Fruit fly (Drosophila melanogaster) whole organism, wandering third instar larva: ENCODE measurements around the gene mRpS18A.
A peak's percentile ranks its signal among the peaks of the same experiment; 100 is the strongest.

Experiments used
- Abd-B ChIP-seq: fragments of >200 bp; optimal IDR thresholded peaks from 2 replicates; lab custom pipeline; 2017; ENCODE audit warnings: missing biosample characterization, missing genetic modification characterization
- CG32264 ChIP-seq: fragments of 200-800 bp; sonication (Bioruptor generic); optimal IDR thresholded peaks from 2 replicates; lab custom pipeline; 2016; ENCODE audit warnings: missing biosample characterization, missing genetic modification characterization
- CG9705 ChIP-seq: fragments of 200-800 bp; sonication (Bioruptor generic); optimal IDR thresholded peaks from 2 replicates; lab custom pipeline; 2018; ENCODE audit warnings: missing biosample characterization, mild to moderate bottlenecking, missing genetic modification characterization
- CrebA ChIP-seq: fragments of 200-800 bp; sonication (Bioruptor generic); optimal IDR thresholded peaks from 2 replicates; lab custom pipeline; 2016; ENCODE audit warnings: missing biosample characterization, mild to moderate bottlenecking, missing genetic modification characterization, borderline replicate concordance
- Dfd ChIP-seq: fragments of >200 bp; optimal IDR thresholded peaks from 2 replicates; lab custom pipeline; 2017; ENCODE audit warnings: missing biosample characterization, missing genetic modification characterization
- Dif ChIP-seq: fragments of 200-275, 200-300 bp; sonication (Bioruptor generic); optimal IDR thresholded peaks from 2 replicates; lab custom pipeline; 2018; ENCODE audit warnings: missing biosample characterization, missing genetic modification characterization; ENCODE audit not compliant: partially characterized antibody
- GATAd ChIP-seq: sonication (Bioruptor generic); optimal IDR thresholded peaks from 2 replicates; lab custom pipeline; 2016; ENCODE audit warnings: missing biosample characterization, missing genetic modification characterization
- HLH106 ChIP-seq: fragments of 200-800 bp; optimal IDR thresholded peaks from 3 replicates; lab custom pipeline; 2019; ENCODE audit warnings: missing biosample characterization, mild to moderate bottlenecking, missing genetic modification characterization, moderate library complexity
- Hnf4 ChIP-seq: fragments of 200-800 bp; sonication (Bioruptor generic); optimal IDR thresholded peaks from 2 replicates; lab custom pipeline; 2016; ENCODE audit warnings: missing biosample characterization, mild to moderate bottlenecking, missing genetic modification characterization
- Hr78 ChIP-seq: fragments of >200 bp; optimal IDR thresholded peaks from 2 replicates; lab custom pipeline; 2017; ENCODE audit warnings: missing biosample characterization, missing genetic modification characterization
- Hr83 ChIP-seq: fragments of 200-300 bp; sonication (Bioruptor generic); optimal IDR thresholded peaks from 2 replicates; lab custom pipeline; 2016; ENCODE audit warnings: missing biosample characterization, mild to moderate bottlenecking, missing genetic modification characterization, moderate library complexity; ENCODE audit not compliant: poor library complexity, severe bottlenecking
- Jra ChIP-seq: sonication (Bioruptor generic); optimal IDR thresholded peaks from 2 replicates; lab custom pipeline; 2016; ENCODE audit warnings: missing biosample characterization, missing genetic modification characterization
- Mio ChIP-seq: sonication (Bioruptor generic); optimal IDR thresholded peaks from 2 replicates; lab custom pipeline; 2016; ENCODE audit warnings: missing biosample characterization, missing genetic modification characterization
- Myc ChIP-seq: fragments of >200 bp; optimal IDR thresholded peaks from 2 replicates; lab custom pipeline; 2017
- N ChIP-seq: fragments of >200 bp; optimal IDR thresholded peaks from 2 replicates; lab custom pipeline; 2018; ENCODE audit warnings: missing biosample characterization, missing external identifiers, missing genetic modification characterization
- OdsH ChIP-seq: fragments of 200-800 bp; sonication (Bioruptor generic); optimal IDR thresholded peaks from 2 replicates; lab custom pipeline; 2016; ENCODE audit warnings: missing biosample characterization, mild to moderate bottlenecking, missing genetic modification characterization
- Rel ChIP-seq, 2 experiments: fragments of 200-800 bp; sonication (Bioruptor generic) in 1 of 2; optimal IDR thresholded peaks; 2 replicates in 1 of 2; 3 replicates in 1 of 2; lab custom pipeline; 2016 to 2019; ENCODE audit warnings: mild to moderate bottlenecking in 2 of 2, missing biosample characterization in 2 of 2, missing genetic modification characterization in 2 of 2, moderate library complexity in 1 of 2
- Sp1 ChIP-seq: fragments of 200-800 bp; sonication (Bioruptor generic); optimal IDR thresholded peaks from 3 replicates; lab custom pipeline; 2019; ENCODE audit warnings: missing biosample characterization, mild to moderate bottlenecking, missing genetic modification characterization, moderate library complexity
- br ChIP-seq: fragments of 200-800 bp; sonication (Bioruptor generic); optimal IDR thresholded peaks from 2 replicates; lab custom pipeline; 2016; ENCODE audit warnings: missing biosample characterization, missing genetic modification characterization
- brk ChIP-seq: fragments of 200-800 bp; sonication (Bioruptor generic); optimal IDR thresholded peaks from 2 replicates; lab custom pipeline; 2016; ENCODE audit warnings: missing biosample characterization, mild to moderate bottlenecking, missing genetic modification characterization
- dl ChIP-seq, 2 experiments: fragments of 175-275, 200-275 bp in 1 of 2; fragments of 200-275 bp in 1 of 2; sonication (Bioruptor generic); optimal IDR thresholded peaks; lab custom pipeline; 2018; ENCODE audit warnings: mild to moderate bottlenecking in 2 of 2, missing biosample characterization in 2 of 2, missing genetic modification characterization in 2 of 2, moderate library complexity in 2 of 2; ENCODE audit not compliant: partially characterized antibody in 2 of 2, insufficient read depth in 1 of 2
- dmrt93B ChIP-seq: fragments of 200-800 bp; sonication (Bioruptor generic); optimal IDR thresholded peaks from 2 replicates; lab custom pipeline; 2018; ENCODE audit warnings: missing biosample characterization, mild to moderate bottlenecking, missing genetic modification characterization
- dsf ChIP-seq: sonication (Bioruptor generic); optimal IDR thresholded peaks from 2 replicates; lab custom pipeline; 2016; ENCODE audit warnings: missing biosample characterization, missing genetic modification characterization, borderline replicate concordance
- ey ChIP-seq: fragments of 200-800 bp; sonication (Bioruptor generic); optimal IDR thresholded peaks from 2 replicates; lab custom pipeline; 2016; ENCODE audit warnings: missing biosample characterization, missing genetic modification characterization
- foxo ChIP-seq, 2 experiments: fragments of 200-800 bp; sonication (Bioruptor generic); optimal IDR thresholded peaks; 2 replicates in 1 of 2; 3 replicates in 1 of 2; lab custom pipeline; 2016 to 2017; ENCODE audit warnings: missing biosample characterization in 2 of 2, missing genetic modification characterization in 2 of 2
- fru ChIP-seq: fragments of 200-800 bp; sonication (Bioruptor generic); optimal IDR thresholded peaks from 3 replicates; lab custom pipeline; 2016; ENCODE audit warnings: missing biosample characterization, mild to moderate bottlenecking, missing genetic modification characterization
- h ChIP-seq: fragments of 200-800 bp; sonication (Bioruptor generic); optimal IDR thresholded peaks from 3 replicates; lab custom pipeline; 2016; ENCODE audit warnings: missing biosample characterization, mild to moderate bottlenecking, missing genetic modification characterization
- jim ChIP-seq: fragments of 175-275, 200-325 bp; sonication (Bioruptor generic); optimal IDR thresholded peaks from 2 replicates; lab custom pipeline; 2016; ENCODE audit warnings: missing biosample characterization, mild to moderate bottlenecking, missing genetic modification characterization
- lola ChIP-seq: fragments of >200 bp; optimal IDR thresholded peaks from 2 replicates; lab custom pipeline; 2017; ENCODE audit warnings: missing biosample characterization, missing genetic modification characterization
- pan ChIP-seq: fragments of >200 bp; optimal IDR thresholded peaks from 2 replicates; lab custom pipeline; 2017
- psq ChIP-seq: fragments of 200-800 bp; sonication (Bioruptor generic); optimal IDR thresholded peaks from 3 replicates; lab custom pipeline; 2017; ENCODE audit warnings: missing biosample characterization, mild to moderate bottlenecking, missing genetic modification characterization, moderate library complexity
- rgr ChIP-seq: fragments of 200-800 bp; sonication (Bioruptor generic); optimal IDR thresholded peaks from 3 replicates; lab custom pipeline; 2016; ENCODE audit warnings: missing biosample characterization, mild to moderate bottlenecking, missing genetic modification characterization
- sage ChIP-seq: fragments of 200-800 bp; sonication (Bioruptor generic); optimal IDR thresholded peaks from 2 replicates; lab custom pipeline; 2016; ENCODE audit warnings: missing biosample characterization, mild to moderate bottlenecking, missing genetic modification characterization
- sv ChIP-seq: fragments of 200-800 bp; sonication (Bioruptor generic); optimal IDR thresholded peaks from 3 replicates; lab custom pipeline; 2016; ENCODE audit warnings: missing biosample characterization, missing genetic modification characterization
- tai ChIP-seq: sonication (Bioruptor generic); optimal IDR thresholded peaks from 2 replicates; lab custom pipeline; 2016; ENCODE audit warnings: missing biosample characterization, missing genetic modification characterization
- woc ChIP-seq: sonication (Bioruptor generic); optimal IDR thresholded peaks from 2 replicates; lab custom pipeline; 2016; ENCODE audit warnings: missing biosample characterization, mild to moderate bottlenecking, missing genetic modification characterization

Gene mRpS18A

dm6 chr3R:8528862-8529261, 33.5 kb downstream of the mRpS18A start, which contains the start of gene CG11741:
CG11741 (minus strand) TSS chr3R:8528877.
- TF ChIP-seq Hr78 (GFP tag; lab: Kevin White, UChicago) (no peak), Rel (GFP tag; optimal IDR thresholded peaks at IDR 0.05; lab: Kevin White, UChicago) (no peak), Rel (tag; optimal IDR thresholded peaks at IDR 0.05; lab: Kevin White, UChicago) (no peak), Jra (no peak), fru (GFP tag; lab: Kevin White, UChicago) (no peak), Myc (lab: Kevin White, UChicago) (no peak), Mio (no peak), pan (no peak), ey (no peak)

dm6 chr3R:8524277-8524676, 38.1 kb downstream of the mRpS18A start:
- TF ChIP-seq dsf (GFP tag; lab: Kevin White, UChicago), result no peak
- no peak for TF ChIP-seq sage (GFP tag; lab: Kevin White, UChicago)
- no peak for TF ChIP-seq lola (GFP tag; lab: Kevin White, UChicago)
- TF ChIP-seq Abd-B (GFP tag; lab: Kevin White, UChicago), result no peak
- TF ChIP-seq psq (GFP tag; lab: Kevin White, UChicago), result no peak
- TF ChIP-seq Myc (lab: Kevin White, UChicago), result no peak
- TF ChIP-seq HLH106 (tag; lab: Kevin White, UChicago), result no peak
- no peak for TF ChIP-seq Sp1
- no peak for TF ChIP-seq dmrt93B
- no peak for TF ChIP-seq CrebA (GFP tag; lab: Kevin White, UChicago)
- peak; percentile 39 for TF ChIP-seq br
- no peak for TF ChIP-seq Hr78 (GFP tag; lab: Kevin White, UChicago)
- TF ChIP-seq N (GFP tag; lab: Kevin White, UChicago), result no peak
- no peak for TF ChIP-seq CG9705 (GFP tag; lab: Kevin White, UChicago)
- TF ChIP-seq rgr (GFP tag; lab: Kevin White, UChicago), result peak; percentile 55
- TF ChIP-seq CG32264 (GFP tag; lab: Kevin White, UChicago), result no peak
- TF ChIP-seq OdsH (GFP tag; lab: Kevin White, UChicago), result peak; percentile 42
- TF ChIP-seq brk (GFP tag; lab: Kevin White, UChicago), result no peak
- TF ChIP-seq GATAd, result no peak
- TF ChIP-seq jim, result no peak
- TF ChIP-seq Jra, result no peak
- no peak for TF ChIP-seq woc (GFP tag; lab: Kevin White, UChicago)
- TF ChIP-seq fru (GFP tag; lab: Kevin White, UChicago), result peak; percentile 7
- TF ChIP-seq Rel (GFP tag; optimal IDR thresholded peaks at IDR 0.05; lab: Kevin White, UChicago), result no peak
- TF ChIP-seq Rel (tag; optimal IDR thresholded peaks at IDR 0.05; lab: Kevin White, UChicago), result no peak
- no peak for TF ChIP-seq Dif
- peak; percentile 55 for TF ChIP-seq ey
- TF ChIP-seq Dfd, result no peak
- peak; percentile 48 for TF ChIP-seq h (GFP tag; lab: Kevin White, UChicago)
- no peak for TF ChIP-seq pan
- TF ChIP-seq sv (GFP tag; lab: Kevin White, UChicago), result no peak
- peak; percentile 39 for TF ChIP-seq Hr83
- TF ChIP-seq tai (GFP tag; lab: Kevin White, UChicago), result no peak
- TF ChIP-seq Mio, result no peak
- TF ChIP-seq Hnf4 (GFP tag; lab: Kevin White, UChicago), result peak; percentile 38
- peak in 1 of 2 experiments; percentile 41 for TF ChIP-seq foxo (GFP tag; optimal IDR thresholded peaks at IDR 0.05; lab: Kevin White, UChicago)

- no peak for TF ChIP-seq OdsH (GFP tag; lab: Kevin White, UChicago)
- no peak for TF ChIP-seq Rel (GFP tag; optimal IDR thresholded peaks at IDR 0.05; lab: Kevin White, UChicago)
- TF ChIP-seq Rel (tag; optimal IDR thresholded peaks at IDR 0.05; lab: Kevin White, UChicago), result peak; percentile 9
- TF ChIP-seq lola (GFP tag; lab: Kevin White, UChicago), result no peak
- peak; percentile 75 for TF ChIP-seq h (GFP tag; lab: Kevin White, UChicago)
- TF ChIP-seq N (GFP tag; lab: Kevin White, UChicago), result no peak
These were observed 38.7 kb downstream of the mRpS18A start, which contains the start of gene CG31259 for dm6 chr3R:8523668-8524067. CG31259 (plus strand) TSS chr3R:8523944.

dm6 chr3R:8521499-8521898, 40.9 kb downstream of the mRpS18A start, which contains the start of gene CG31454:
CG31454 (plus strand) TSS chr3R:8521658.
- TF ChIP-seq GATAd, result no peak
- TF ChIP-seq OdsH (GFP tag; lab: Kevin White, UChicago), result no peak
- TF ChIP-seq HLH106 (tag; lab: Kevin White, UChicago), result no peak
- no peak for TF ChIP-seq br
- no peak for TF ChIP-seq dl (GFP tag; optimal IDR thresholded peaks at IDR 0.05; lab: Kevin White, UChicago; ENCODE audit: insufficient read depth in 1 of 2, partially characterized antibody in 2 of 2)
- no peak for TF ChIP-seq CrebA (GFP tag; lab: Kevin White, UChicago)
- TF ChIP-seq dmrt93B, result no peak
- TF ChIP-seq brk (GFP tag; lab: Kevin White, UChicago), result no peak
